Fruit fly (Drosophila melanogaster) whole organism, larva: Measurements from ENCODE around the gene CG31624.

ENCODE experiments used
- noc ChIP-seq: fragments of 200-800 bp; sonication (Bioruptor generic); optimal IDR thresholded peaks from 3 replicates; lab custom pipeline; 2019; ENCODE audit warnings: missing biosample characterization, mild to moderate bottlenecking, missing genetic modification characterization, moderate library complexity

Gene CG31624

dm6 chr2L:21200275-21200674 lies at the start of gene CG31624:
Gene CG31624 (minus strand): TSS chr2L:21200375.
- TF ChIP-seq noc = no peak

- TF ChIP-seq noc = no peak
These were observed 48.7 kb upstream of the CG31624 start for dm6 chr2L:21248877-21249276.

dm6 chr2L:21247967-21248366 lies 47.8 kb upstream of the CG31624 start:
- no peak for TF ChIP-seq noc

dm6 chr2L:21246687-21247086 lies 46.5 kb upstream of the CG31624 start:
- TF ChIP-seq noc = no peak

- no peak for TF ChIP-seq noc
These were observed 45.0 kb upstream of the CG31624 start for dm6 chr2L:21245093-21245736.

- no peak for TF ChIP-seq noc
These were observed 43.8 kb upstream of the CG31624 start for dm6 chr2L:21243964-21244466.

- TF ChIP-seq noc = no peak
These were observed 42.2 kb upstream of the CG31624 start for dm6 chr2L:21242369-21242768.

dm6 chr2L:21237748-21238459 lies 37.7 kb upstream of the CG31624 start:
- no peak for TF ChIP-seq noc

dm6 chr2L:21237048-21237747 lies 37.0 kb upstream of the CG31624 start, which contains the start of gene Hr39:
Gene Hr39 (plus strand): TSS chr2L:21237250.
- peak; percentile 32 for TF ChIP-seq noc

- no peak for TF ChIP-seq noc
These were observed 36.5 kb upstream of the CG31624 start, which contains the start of gene CG31626 for dm6 chr2L:21236633-21237032. Gene CG31626 (minus strand): TSS chr2L:21236733.

dm6 chr2L:21235463-21235862 lies 35.3 kb upstream of the CG31624 start:
- no peak for TF ChIP-seq noc

dm6 chr2L:21234388-21234984 lies 34.3 kb upstream of the CG31624 start:
- no peak for TF ChIP-seq noc

dm6 chr2L:21233430-21233829 lies 33.3 kb upstream of the CG31624 start:
- no peak for TF ChIP-seq noc

dm6 chr2L:21221778-21222177 lies 21.6 kb upstream of the CG31624 start:
- TF ChIP-seq noc = no peak

- TF ChIP-seq noc = no peak
These were observed 21.0 kb upstream of the CG31624 start, which contains the start of gene CG8677 for dm6 chr2L:21221114-21221578. Gene CG8677 (plus strand): TSS chr2L:21221312.

- no peak for TF ChIP-seq noc
These were observed 20.2 kb upstream of the CG31624 start, which contains the start of gene Atg18b for dm6 chr2L:21220396-21220795. Gene Atg18b (minus strand): TSS chr2L:21220572.

dm6 chr2L:21219640-21220085 lies 19.5 kb upstream of the CG31624 start:
- TF ChIP-seq noc = peak; percentile 56
